Fruit fly (Drosophila melanogaster) whole organism, prepupa: ENCODE data around the gene Nrt.
A peak's percentile ranks its signal among the peaks of the same experiment; 100 is the strongest.

Experiments
- CG10631 ChIP-seq: fragments of 200-800 bp; sonication (Bioruptor generic); optimal IDR thresholded peaks from 2 replicates; lab custom pipeline; 2016; ENCODE audit warnings: missing biosample characterization, missing genetic modification characterization
- CG10669 ChIP-seq: fragments of 200-800 bp; sonication (Bioruptor generic); optimal IDR thresholded peaks from 3 replicates; lab custom pipeline; 2018; ENCODE audit warnings: missing biosample characterization, mild to moderate bottlenecking, missing genetic modification characterization, moderate library complexity
- CG11294 ChIP-seq: fragments of 200-800 bp; sonication (Bioruptor generic); IDR thresholded peaks from 2 replicates; pipeline ENCODE4 v1.3.6; 2022; ENCODE audit warnings: missing biosample characterization, missing genetic modification characterization
- CG15336 ChIP-seq: fragments of 200-800 bp; sonication (Bioruptor generic); IDR thresholded peaks from 2 replicates; pipeline ENCODE4 v1.3.6; 2022; ENCODE audit warnings: missing biosample characterization, missing genetic modification characterization
- CG16779 ChIP-seq: fragments of 200-800 bp; sonication (Bioruptor generic); optimal IDR thresholded peaks from 3 replicates; lab custom pipeline; 2017; ENCODE audit warnings: missing biosample characterization, mild to moderate bottlenecking, missing genetic modification characterization
- CG3032 ChIP-seq: fragments of 200-800 bp; optimal IDR thresholded peaks from 2 replicates; lab custom pipeline; 2019; ENCODE audit warnings: missing biosample characterization, mild to moderate bottlenecking, missing genetic modification characterization, moderate library complexity
- CG32006 ChIP-seq: fragments of 200-800 bp; sonication (Bioruptor generic); optimal IDR thresholded peaks from 3 replicates; lab custom pipeline; 2017; ENCODE audit warnings: missing biosample characterization, mild to moderate bottlenecking, missing genetic modification characterization
- CG34406 ChIP-seq: fragments of 200-800 bp; sonication (Bioruptor generic); optimal IDR thresholded peaks from 3 replicates; lab custom pipeline; 2016; ENCODE audit warnings: missing biosample characterization, missing genetic modification characterization
- CG3919 ChIP-seq: fragments of 200-800 bp; sonication (Bioruptor generic); optimal IDR thresholded peaks from 3 replicates; lab custom pipeline; 2016; ENCODE audit warnings: missing biosample characterization, missing genetic modification characterization
- CG4318 ChIP-seq: fragments of 200-800 bp; sonication (Bioruptor generic); optimal IDR thresholded peaks from 3 replicates; lab custom pipeline; 2017; ENCODE audit warnings: missing biosample characterization, mild to moderate bottlenecking, missing genetic modification characterization
- CG6163 ChIP-seq: fragments of 200-800 bp; sonication (Bioruptor generic); IDR thresholded peaks from 3 replicates; pipeline ENCODE4 v1.3.6; 2022; ENCODE audit warnings: missing biosample characterization, missing genetic modification characterization
- CG6276 ChIP-seq: fragments of 200-800 bp; sonication (Bioruptor generic); optimal IDR thresholded peaks from 2 replicates; lab custom pipeline; 2017; ENCODE audit warnings: missing biosample characterization, mild to moderate bottlenecking, missing genetic modification characterization
- CG6792 ChIP-seq: fragments of 200-800 bp; sonication (Bioruptor generic); optimal IDR thresholded peaks from 3 replicates; lab custom pipeline; 2016; ENCODE audit warnings: missing biosample characterization, missing genetic modification characterization
- CG6808 ChIP-seq: fragments of 200-800 bp; sonication (Bioruptor generic); optimal IDR thresholded peaks from 3 replicates; lab custom pipeline; 2017; ENCODE audit warnings: missing biosample characterization, missing genetic modification characterization, mild to moderate bottlenecking, moderate library complexity, missing genetic modification reagents
- CG6854 ChIP-seq: fragments of 200-800 bp; sonication (Bioruptor generic); optimal IDR thresholded peaks from 2 replicates; lab custom pipeline; 2017; ENCODE audit warnings: missing biosample characterization, mild to moderate bottlenecking, missing genetic modification characterization
- CG7368 ChIP-seq: fragments of 200-800 bp; sonication (Bioruptor generic); optimal IDR thresholded peaks from 3 replicates; lab custom pipeline; 2016; ENCODE audit warnings: missing biosample characterization, missing genetic modification characterization
- CG8119 ChIP-seq: fragments of 200-800 bp; sonication (Bioruptor generic); IDR thresholded peaks from 3 replicates; pipeline ENCODE4 v1.3.6; 2022; ENCODE audit warnings: missing biosample characterization, missing genetic modification characterization
- CG8319 ChIP-seq: fragments of 200-800 bp; sonication (Bioruptor generic); optimal IDR thresholded peaks from 3 replicates; lab custom pipeline; 2016; ENCODE audit warnings: missing biosample characterization, missing genetic modification characterization
- CG9139 ChIP-seq: fragments of 200-800 bp; sonication (Bioruptor generic); optimal IDR thresholded peaks from 3 replicates; lab custom pipeline; 2017; ENCODE audit warnings: missing biosample characterization, mild to moderate bottlenecking, missing genetic modification characterization
- Eip75B ChIP-seq: fragments of 200-800 bp; sonication (Bioruptor generic); optimal IDR thresholded peaks from 3 replicates; lab custom pipeline; 2016; ENCODE audit warnings: missing biosample characterization, missing genetic modification characterization
- Eip78C ChIP-seq: fragments of 200-800 bp; sonication (Bioruptor generic); peaks from one replicate; lab custom pipeline; 2016; ENCODE audit warnings: missing biosample characterization, missing genetic modification characterization
- Eip93F ChIP-seq: fragments of 200-800 bp; sonication (Bioruptor generic); optimal IDR thresholded peaks from 2 replicates; lab custom pipeline; 2016; ENCODE audit warnings: missing biosample characterization, mild to moderate bottlenecking, missing genetic modification characterization
- Ets21C ChIP-seq: fragments of 200-800 bp; sonication (Bioruptor generic); optimal IDR thresholded peaks from 3 replicates; lab custom pipeline; 2016; ENCODE audit warnings: missing biosample characterization, missing genetic modification characterization
- Ets96B ChIP-seq: fragments of 200-800 bp; optimal IDR thresholded peaks from 2 replicates; lab custom pipeline; 2019; ENCODE audit warnings: missing biosample characterization, mild to moderate bottlenecking, missing genetic modification characterization, moderate library complexity
- Gug ChIP-seq: fragments of 200-800 bp; sonication (Bioruptor generic); IDR thresholded peaks from 2 replicates; pipeline ENCODE4 v1.3.6; 2022; ENCODE audit warnings: missing biosample characterization, missing genetic modification characterization
- Hr38 ChIP-seq: sonication (Bioruptor generic); optimal IDR thresholded peaks from 2 replicates; lab custom pipeline; 2016; ENCODE audit warnings: missing biosample characterization, missing genetic modification characterization
- Hr39 ChIP-seq: fragments of 200-800 bp; sonication (Bioruptor generic); optimal IDR thresholded peaks from 2 replicates; lab custom pipeline; 2016; ENCODE audit warnings: missing biosample characterization, missing genetic modification characterization
- Hr4 ChIP-seq: fragments of 200-800 bp; sonication (Bioruptor generic); optimal IDR thresholded peaks from 3 replicates; lab custom pipeline; 2016; ENCODE audit warnings: missing biosample characterization, missing genetic modification characterization
- Lpt ChIP-seq: fragments of 200-800 bp; sonication (Bioruptor generic); optimal IDR thresholded peaks from 3 replicates; lab custom pipeline; 2016; ENCODE audit warnings: missing biosample characterization, missing genetic modification characterization
- Smox ChIP-seq: fragments of 200-800 bp; sonication (Bioruptor generic); optimal IDR thresholded peaks from 3 replicates; lab custom pipeline; 2016; ENCODE audit warnings: missing biosample characterization, missing genetic modification characterization
- Sox102F ChIP-seq: fragments of 200-800 bp; sonication (Bioruptor generic); optimal IDR thresholded peaks from 2 replicates; lab custom pipeline; 2016; ENCODE audit warnings: missing biosample characterization, mild to moderate bottlenecking, missing genetic modification characterization
- Sox14 ChIP-seq: fragments of 200-800 bp; sonication (Bioruptor generic); optimal IDR thresholded peaks from 3 replicates; lab custom pipeline; 2016; ENCODE audit warnings: missing biosample characterization, missing genetic modification characterization
- achi ChIP-seq: fragments of 200-800 bp; sonication (Bioruptor generic); optimal IDR thresholded peaks from 3 replicates; lab custom pipeline; 2016; ENCODE audit warnings: missing biosample characterization, missing genetic modification characterization
- acj6 ChIP-seq: fragments of 200-800 bp; sonication (Bioruptor generic); optimal IDR thresholded peaks from 3 replicates; lab custom pipeline; 2016; ENCODE audit warnings: missing biosample characterization, missing genetic modification characterization
- cyc ChIP-seq: fragments of 200-800 bp; sonication (Bioruptor generic); optimal IDR thresholded peaks from 3 replicates; lab custom pipeline; 2016; ENCODE audit warnings: missing biosample characterization, missing genetic modification characterization
- dac ChIP-seq: fragments of 200-800 bp; sonication (Bioruptor generic); optimal IDR thresholded peaks from 2 replicates; lab custom pipeline; 2017; ENCODE audit warnings: missing biosample characterization, mild to moderate bottlenecking, missing genetic modification characterization
- esn ChIP-seq: fragments of 200-800 bp; sonication (Bioruptor generic); optimal IDR thresholded peaks from 2 replicates; lab custom pipeline; 2016; ENCODE audit warnings: missing biosample characterization, mild to moderate bottlenecking, missing genetic modification characterization, moderate library complexity
- fd59A ChIP-seq: fragments of 200-800 bp; sonication (Bioruptor generic); optimal IDR thresholded peaks from 2 replicates; lab custom pipeline; 2017; ENCODE audit warnings: missing biosample characterization, mild to moderate bottlenecking, missing genetic modification characterization, missing genetic modification reagents
- fd85E ChIP-seq: fragments of 200-800 bp; sonication (Bioruptor generic); optimal IDR thresholded peaks from 3 replicates; lab custom pipeline; 2016; ENCODE audit warnings: missing biosample characterization, missing genetic modification characterization
- lz ChIP-seq: fragments of 200-800 bp; sonication (Bioruptor generic); optimal IDR thresholded peaks from 3 replicates; lab custom pipeline; 2016; ENCODE audit warnings: missing biosample characterization, missing genetic modification characterization
- net ChIP-seq: fragments of 200-800 bp; sonication (Bioruptor generic); optimal IDR thresholded peaks from 3 replicates; lab custom pipeline; 2016; ENCODE audit warnings: missing biosample characterization, missing genetic modification characterization
- salr ChIP-seq, 2 experiments: fragments of 200-800 bp; sonication (Bioruptor generic); optimal IDR thresholded peaks; 3 replicates each; lab custom pipeline; 2016 to 2018; ENCODE audit warnings: missing biosample characterization in 2 of 2, missing genetic modification characterization in 2 of 2, mild to moderate bottlenecking in 1 of 2
- spab ChIP-seq: fragments of 200-800 bp; sonication (Bioruptor generic); optimal IDR thresholded peaks from 2 replicates; lab custom pipeline; 2017; ENCODE audit warnings: missing biosample characterization, mild to moderate bottlenecking, missing genetic modification characterization, missing genetic modification reagents
- ss ChIP-seq, 2 experiments: fragments of 200-800 bp; sonication (Bioruptor generic); optimal IDR thresholded peaks; 2 replicates in 1 of 2; 3 replicates in 1 of 2; lab custom pipeline; 2017 to 2018; ENCODE audit warnings: mild to moderate bottlenecking in 2 of 2, missing biosample characterization in 2 of 2, missing genetic modification characterization in 2 of 2, moderate library complexity in 1 of 2
- svp ChIP-seq: fragments of 200-800 bp; sonication (Bioruptor generic); peaks from one replicate; lab custom pipeline; 2016; ENCODE audit warnings: missing biosample characterization, missing genetic modification characterization
- topi ChIP-seq: fragments of 200-800 bp; sonication (Bioruptor generic); optimal IDR thresholded peaks from 3 replicates; lab custom pipeline; 2016; ENCODE audit warnings: missing biosample characterization, missing genetic modification characterization

Nrt gene

dm6 chr3L:16746586-16747383, 19.1 kb upstream of the Nrt start:
- peak; percentile 13 for TF ChIP-seq CG6276 (GFP tag; lab: Kevin White, UChicago)
- TF ChIP-seq Smox (GFP tag; lab: Kevin White, UChicago): no peak
- peak; percentile 41 for TF ChIP-seq CG6808 (GFP tag; lab: Kevin White, UChicago)
- no peak for TF ChIP-seq topi (GFP tag; lab: Kevin White, UChicago)
- peak; percentile 17 to 31 for TF ChIP-seq ss (GFP tag; optimal IDR thresholded peaks at IDR 0.05; lab: Kevin White, UChicago)
- no peak for TF ChIP-seq acj6 (GFP tag; lab: Kevin White, UChicago)
- no peak for TF ChIP-seq CG34406 (GFP tag; lab: Kevin White, UChicago)
- peak; percentile 25 for TF ChIP-seq spab (GFP tag; lab: Kevin White, UChicago)
- no peak for TF ChIP-seq Ets96B
- no peak for TF ChIP-seq CG8319 (GFP tag; lab: Kevin White, UChicago)
- TF ChIP-seq CG10631 (GFP tag; lab: Kevin White, UChicago): no peak
- TF ChIP-seq CG16779: no peak
- peak; percentile 68 for TF ChIP-seq Eip78C (GFP tag; lab: Kevin White, UChicago)
- TF ChIP-seq Gug: no peak
- TF ChIP-seq CG3032 (tag; lab: Kevin White, UChicago): peak; percentile 2
- TF ChIP-seq Sox102F (GFP tag; lab: Kevin White, UChicago): no peak
- peak; percentile 37 for TF ChIP-seq svp
- no peak for TF ChIP-seq esn
- no peak for TF ChIP-seq CG6163 (GFP tag; lab: Robert Waterston, UW)
- TF ChIP-seq CG32006 (GFP tag; lab: Kevin White, UChicago): peak; percentile 19
- no peak for TF ChIP-seq salr (GFP tag; optimal IDR thresholded peaks at IDR 0.05; lab: Kevin White, UChicago)
- no peak for TF ChIP-seq CG11294 (GFP tag; lab: Robert Waterston, UW)
- no peak for TF ChIP-seq CG9139 (GFP tag; lab: Kevin White, UChicago)
- TF ChIP-seq Lpt (GFP tag; lab: Kevin White, UChicago): peak; percentile 16
- no peak for TF ChIP-seq lz
- TF ChIP-seq cyc (GFP tag; lab: Kevin White, UChicago): no peak
- no peak for TF ChIP-seq Ets21C (GFP tag; lab: Kevin White, UChicago)
- TF ChIP-seq dac (GFP tag; lab: Kevin White, UChicago): no peak
- TF ChIP-seq Hr4 (GFP tag; lab: Kevin White, UChicago): no peak
- TF ChIP-seq Hr38 (GFP tag; lab: Kevin White, UChicago): no peak
- no peak for TF ChIP-seq Sox14 (GFP tag; lab: Kevin White, UChicago)

dm6 chr3L:16748343-16748742, 17.5 kb upstream of the Nrt start:
- TF ChIP-seq Hr4 (GFP tag; lab: Kevin White, UChicago) (peak; percentile 72), Eip75B (GFP tag; lab: Kevin White, UChicago) (peak; percentile 34), CG6792 (GFP tag; lab: Kevin White, UChicago) (peak; percentile 38), Eip78C (GFP tag; lab: Kevin White, UChicago) (peak; percentile 81), topi (GFP tag; lab: Kevin White, UChicago) (peak; percentile 45), achi (GFP tag; lab: Kevin White, UChicago) (peak; percentile 35), Eip93F (GFP tag; lab: Kevin White, UChicago) (no peak), salr (GFP tag; optimal IDR thresholded peaks at IDR 0.05; lab: Kevin White, UChicago) (peak in 1 of 2 experiments; percentile 70), Smox (GFP tag; lab: Kevin White, UChicago) (peak; percentile 51), CG15336 (peak; percentile 74), CG8119 (peak; percentile 73; the same call in 2 of the 3 replicates), net (GFP tag; lab: Kevin White, UChicago) (peak; percentile 61), fd85E (GFP tag; lab: Kevin White, UChicago) (no peak), CG6854 (GFP tag; lab: Kevin White, UChicago) (no peak), CG6276 (GFP tag; lab: Kevin White, UChicago) (peak; percentile 69), Hr38 (GFP tag; lab: Kevin White, UChicago) (no peak), svp (peak; percentile 79), CG7368 (GFP tag; lab: Kevin White, UChicago) (no peak), esn (peak; percentile 59), CG4318 (GFP tag; lab: Kevin White, UChicago) (peak; percentile 61), CG6808 (GFP tag; lab: Kevin White, UChicago) (peak; percentile 38), CG11294 (GFP tag; lab: Robert Waterston, UW) (no peak), Sox102F (GFP tag; lab: Kevin White, UChicago) (peak; percentile 53), Hr39 (GFP tag; lab: Kevin White, UChicago) (peak; percentile 23), CG10669 (GFP tag; lab: Kevin White, UChicago) (peak; percentile 32), lz (peak; percentile 40), ss (GFP tag; optimal IDR thresholded peaks at IDR 0.05; lab: Kevin White, UChicago) (peak; percentile 33 to 35), fd59A (peak; percentile 36), Lpt (GFP tag; lab: Kevin White, UChicago) (peak; percentile 31), CG9139 (GFP tag; lab: Kevin White, UChicago) (no peak), CG32006 (GFP tag; lab: Kevin White, UChicago) (peak; percentile 83), CG3919 (GFP tag; lab: Kevin White, UChicago) (peak; percentile 53)
